Worm (Caenorhabditis elegans): Measurements from ENCODE around the gene sphk-1.

DNA sequence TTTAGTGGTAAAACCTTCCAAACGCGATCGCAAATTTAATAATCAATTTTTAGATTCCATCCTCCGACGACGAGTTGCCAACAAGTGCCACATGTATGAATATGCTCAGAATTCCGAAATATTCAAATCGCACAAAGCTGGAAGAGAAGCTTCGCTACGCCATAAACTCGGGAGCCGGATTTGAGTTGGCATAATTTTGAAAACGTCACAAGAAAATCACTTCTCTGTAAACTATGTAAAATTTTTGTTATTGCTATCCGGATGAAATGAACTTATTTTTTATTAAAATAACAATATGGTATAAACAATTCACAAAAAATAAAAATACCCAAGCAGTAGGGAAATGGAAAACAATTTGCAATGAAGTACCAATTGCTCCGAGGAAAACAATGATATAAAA is 32.6 kb downstream of the sphk-1 start:
- TF ChIP-seq ama-1 (optimal IDR thresholded peaks at IDR 0.05) (no peak), skn-1 (tag; optimal IDR thresholded peaks at IDR 0.05) (no peak), ceh-16 (tag; optimal IDR thresholded peaks at IDR 0.05) (no peak)
